Fruit fly (Drosophila melanogaster) whole organism, embryonic: ENCODE results near the gene CaMKII.

Source experiments
- C15 ChIP-seq: fragments of 200-800 bp; sonication (Bioruptor generic); IDR thresholded peaks from 3 replicates; pipeline ENCODE4 v1.3.6; 2022; ENCODE audit warnings: missing biosample characterization, missing genetic modification characterization
- CG10267 ChIP-seq: fragments of 200-800 bp; sonication (Bioruptor generic); optimal IDR thresholded peaks from 2 replicates; lab custom pipeline; 2018; ENCODE audit warnings: missing biosample characterization, mild to moderate bottlenecking, missing genetic modification characterization, moderate library complexity
- CG10979 ChIP-seq: fragments of 200-800 bp; sonication (Bioruptor generic); optimal IDR thresholded peaks from 2 replicates; lab custom pipeline; 2018; ENCODE audit warnings: missing biosample characterization, mild to moderate bottlenecking, missing genetic modification characterization, moderate library complexity
- CG12659 ChIP-seq: fragments of 200-800 bp; sonication (Bioruptor generic); optimal IDR thresholded peaks from 3 replicates; lab custom pipeline; 2017; ENCODE audit warnings: mild to moderate bottlenecking, missing biosample characterization, missing genetic modification reagents, missing genetic modification characterization
- CG13123 ChIP-seq: fragments of 200-800 bp; sonication (Bioruptor generic); optimal IDR thresholded peaks from 2 replicates; lab custom pipeline; 2016; ENCODE audit warnings: missing biosample characterization, missing genetic modification characterization
- CG14710 ChIP-seq: fragments of 200-800 bp; sonication (Bioruptor generic); optimal IDR thresholded peaks from 3 replicates; lab custom pipeline; 2019; ENCODE audit warnings: missing biosample characterization, mild to moderate bottlenecking, missing genetic modification characterization, moderate library complexity
- CG14965 ChIP-seq: fragments of 200-800 bp; sonication (Bioruptor generic); optimal IDR thresholded peaks from 2 replicates; lab custom pipeline; 2016; ENCODE audit warnings: missing biosample characterization, missing genetic modification characterization, borderline replicate concordance
- CG17361 ChIP-seq: fragments of 200-800 bp; sonication (Bioruptor generic); IDR thresholded peaks from 3 replicates; pipeline ENCODE4 v1.3.6; 2022; ENCODE audit warnings: missing biosample characterization, missing genetic modification characterization
- CG2129 ChIP-seq: fragments of 200-800 bp; sonication (Bioruptor generic); IDR thresholded peaks from 2 replicates; pipeline ENCODE4 v1.3.6; 2022; ENCODE audit warnings: missing biosample characterization, missing genetic modification characterization; ENCODE audit not compliant: partially characterized antibody
- CG2199 ChIP-seq: fragments of 200-800 bp; sonication (Bioruptor generic); IDR thresholded peaks from 3 replicates; pipeline ENCODE4 v1.3.6; 2022; ENCODE audit warnings: missing biosample characterization, missing genetic modification characterization
- CG30020 ChIP-seq: fragments of 200-800 bp; optimal IDR thresholded peaks from 2 replicates; lab custom pipeline; 2019; ENCODE audit warnings: missing biosample characterization, mild to moderate bottlenecking, missing genetic modification characterization, moderate library complexity
- CG3995 ChIP-seq: fragments of 200-800 bp; sonication (Bioruptor generic); optimal IDR thresholded peaks from 3 replicates; lab custom pipeline; 2016; ENCODE audit warnings: missing biosample characterization, missing genetic modification characterization
- CG6791 ChIP-seq: fragments of 200-800 bp; sonication (Bioruptor generic); IDR thresholded peaks from 3 replicates; pipeline ENCODE4 v1.3.6; 2022; ENCODE audit warnings: missing biosample characterization, missing genetic modification characterization; ENCODE audit not compliant: partially characterized antibody
- CG7963 ChIP-seq: fragments of 200-800 bp; sonication (Bioruptor generic); IDR thresholded peaks from 3 replicates; pipeline ENCODE4 v1.3.6; 2022; ENCODE audit warnings: missing biosample characterization, missing genetic modification characterization; ENCODE audit not compliant: partially characterized antibody
- CkIIα-i1 ChIP-seq: fragments of 200-800 bp; sonication (Bioruptor generic); IDR thresholded peaks from 2 replicates; pipeline ENCODE4 v1.3.6; 2022; ENCODE audit warnings: missing biosample characterization, missing genetic modification characterization
- Deaf1 ChIP-seq: fragments of 200-800 bp; optimal IDR thresholded peaks from 3 replicates; lab custom pipeline; 2019; ENCODE audit warnings: missing biosample characterization, mild to moderate bottlenecking, missing genetic modification characterization, moderate library complexity
- Dref ChIP-seq: fragments of 200-800 bp; sonication (Bioruptor generic); IDR thresholded peaks from 2 replicates; pipeline ENCODE4 v1.3.6; 2022; ENCODE audit warnings: missing biosample characterization, missing genetic modification characterization
- Jarid2 ChIP-seq: fragments of 200-800 bp; sonication (Bioruptor generic); optimal IDR thresholded peaks from 3 replicates; lab custom pipeline; 2017; ENCODE audit warnings: mild to moderate bottlenecking, missing biosample characterization, missing genetic modification reagents, missing genetic modification characterization
- Lhr ChIP-seq: fragments of 200-800 bp; sonication (Bioruptor generic); optimal IDR thresholded peaks from 3 replicates; lab custom pipeline; 2017; ENCODE audit warnings: mild to moderate bottlenecking, missing biosample characterization, missing genetic modification reagents, missing genetic modification characterization
- Myb ChIP-seq: fragments of 200-800 bp; sonication (Bioruptor generic); optimal IDR thresholded peaks from 2 replicates; lab custom pipeline; 2016; ENCODE audit warnings: missing biosample characterization, missing genetic modification characterization
- Neu2 ChIP-seq: fragments of 200-800 bp; sonication (Bioruptor generic); optimal IDR thresholded peaks from 3 replicates; lab custom pipeline; 2016; ENCODE audit warnings: missing biosample characterization, missing genetic modification characterization, borderline replicate concordance
- Nf-YA ChIP-seq: fragments of 200-800 bp; sonication (Bioruptor generic); IDR thresholded peaks from 2 replicates; pipeline ENCODE4 v1.3.6; 2022; ENCODE audit warnings: missing biosample characterization, missing genetic modification characterization
- Nf-YB ChIP-seq: fragments of 200-800 bp; sonication (Bioruptor generic); optimal IDR thresholded peaks from 3 replicates; lab custom pipeline; 2019; ENCODE audit warnings: missing biosample characterization, mild to moderate bottlenecking, missing genetic modification characterization, moderate library complexity
- Nf-YC ChIP-seq: fragments of 200-800 bp; optimal IDR thresholded peaks from 3 replicates; lab custom pipeline; 2019; ENCODE audit warnings: missing biosample characterization, mild to moderate bottlenecking, missing genetic modification characterization, moderate library complexity
- Sry-δ ChIP-seq: fragments of 200-800 bp; sonication (Bioruptor generic); optimal IDR thresholded peaks from 2 replicates; lab custom pipeline; 2016; ENCODE audit warnings: missing biosample characterization, missing genetic modification characterization
- ara ChIP-seq: fragments of 200-800 bp; sonication (Bioruptor generic); IDR thresholded peaks from 2 replicates; pipeline ENCODE4 v1.3.6; 2022; ENCODE audit warnings: missing biosample characterization, missing genetic modification characterization
- ato ChIP-seq: fragments of 200-800 bp; sonication (Bioruptor generic); IDR thresholded peaks from 2 replicates; pipeline ENCODE4 v1.3.6; 2022; ENCODE audit warnings: missing biosample characterization, missing genetic modification characterization; ENCODE audit not compliant: partially characterized antibody
- bbx ChIP-seq: fragments of 200-800 bp; sonication (Bioruptor generic); IDR thresholded peaks from 2 replicates; pipeline ENCODE4 v1.3.6; 2022; ENCODE audit warnings: missing biosample characterization, missing genetic modification characterization; ENCODE audit not compliant: partially characterized antibody
- bigmax ChIP-seq: fragments of 200-800 bp; sonication (Bioruptor generic); optimal IDR thresholded peaks from 2 replicates; lab custom pipeline; 2018; ENCODE audit warnings: missing biosample characterization, mild to moderate bottlenecking, missing genetic modification characterization
- crp ChIP-seq, 2 experiments: fragments of 200-800 bp; sonication (Bioruptor generic); optimal IDR thresholded peaks; 2 replicates in 1 of 2; 3 replicates in 1 of 2; lab custom pipeline; 2017; ENCODE audit warnings: missing biosample characterization in 2 of 2, missing genetic modification characterization in 2 of 2, mild to moderate bottlenecking in 1 of 2, moderate library complexity in 1 of 2
- ftz-f1 ChIP-seq: fragments of 200-800 bp; sonication (Bioruptor generic); optimal IDR thresholded peaks from 2 replicates; lab custom pipeline; 2016; ENCODE audit warnings: missing biosample characterization, missing genetic modification characterization
- gro ChIP-seq: fragments of 200-800 bp; sonication (Bioruptor generic); optimal IDR thresholded peaks from 2 replicates; lab custom pipeline; 2016; ENCODE audit warnings: missing biosample characterization, missing genetic modification characterization
- gt ChIP-seq: fragments of 200-800 bp; sonication (Bioruptor generic); IDR thresholded peaks from 2 replicates; pipeline ENCODE4 v1.3.6; 2022; ENCODE audit warnings: missing biosample characterization, missing genetic modification characterization
- hb ChIP-seq: fragments of 200-800 bp; sonication (Bioruptor generic); IDR thresholded peaks from 3 replicates; pipeline ENCODE4 v1.3.6; 2022; ENCODE audit warnings: missing biosample characterization, missing genetic modification characterization; ENCODE audit not compliant: partially characterized antibody
- insv ChIP-seq, 2 experiments: fragments of 200-800 bp; sonication (Bioruptor generic); optimal IDR thresholded peaks; 3 replicates each; lab custom pipeline; 2016 to 2018; ENCODE audit warnings: missing biosample characterization in 2 of 2, missing genetic modification characterization in 2 of 2
- nerfin-1 ChIP-seq: fragments of 200-800 bp; sonication (Bioruptor generic); optimal IDR thresholded peaks from 3 replicates; lab custom pipeline; 2019; ENCODE audit warnings: missing biosample characterization, mild to moderate bottlenecking, missing genetic modification characterization, moderate library complexity
- nerfin-2 ChIP-seq: fragments of 200-800 bp; sonication (Bioruptor generic); IDR thresholded peaks from 2 replicates; pipeline ENCODE4 v1.3.6; 2022; ENCODE audit warnings: missing biosample characterization, missing genetic modification characterization; ENCODE audit not compliant: partially characterized antibody
- p53 ChIP-seq: fragments of 200-800 bp; sonication (Bioruptor generic); optimal IDR thresholded peaks from 2 replicates; lab custom pipeline; 2016; ENCODE audit warnings: missing biosample characterization, missing genetic modification characterization
- phol ChIP-seq: fragments of 200-800 bp; sonication (Bioruptor generic); optimal IDR thresholded peaks from 3 replicates; lab custom pipeline; 2018; ENCODE audit warnings: missing biosample characterization, mild to moderate bottlenecking, missing genetic modification characterization, moderate library complexity
- pros ChIP-seq: fragments of 200-800 bp; sonication (Bioruptor generic); optimal IDR thresholded peaks from 3 replicates; lab custom pipeline; 2019; ENCODE audit warnings: missing biosample characterization, mild to moderate bottlenecking, missing genetic modification characterization, moderate library complexity
- pzg ChIP-seq: fragments of 200-800 bp; sonication (Bioruptor generic); optimal IDR thresholded peaks from 3 replicates; lab custom pipeline; 2018; ENCODE audit warnings: missing biosample characterization, mild to moderate bottlenecking, missing genetic modification characterization, moderate library complexity
- sens ChIP-seq: fragments of 200-800 bp; sonication (Bioruptor generic); peaks from one replicate; lab custom pipeline; 2016; ENCODE audit warnings: missing biosample characterization, missing genetic modification characterization
- sqz ChIP-seq: fragments of 200-800 bp; sonication (Bioruptor generic); optimal IDR thresholded peaks from 3 replicates; lab custom pipeline; 2018; ENCODE audit warnings: missing biosample characterization, mild to moderate bottlenecking, missing genetic modification characterization
- stwl ChIP-seq: fragments of 200-800 bp; sonication (Bioruptor generic); optimal IDR thresholded peaks from 3 replicates; lab custom pipeline; 2018; ENCODE audit warnings: missing biosample characterization, mild to moderate bottlenecking, missing genetic modification characterization, moderate library complexity
- unc-4 ChIP-seq: fragments of 200-800 bp; sonication (Bioruptor generic); IDR thresholded peaks from 2 replicates; pipeline ENCODE4 v1.3.6; 2022; ENCODE audit warnings: missing biosample characterization, missing genetic modification characterization; ENCODE audit not compliant: partially characterized antibody
- z ChIP-seq: fragments of 200-800 bp; sonication (Bioruptor generic); IDR thresholded peaks from 3 replicates; pipeline ENCODE4 v1.3.6; 2022; ENCODE audit warnings: missing biosample characterization, missing genetic modification characterization

The CaMKII gene

DNA sequence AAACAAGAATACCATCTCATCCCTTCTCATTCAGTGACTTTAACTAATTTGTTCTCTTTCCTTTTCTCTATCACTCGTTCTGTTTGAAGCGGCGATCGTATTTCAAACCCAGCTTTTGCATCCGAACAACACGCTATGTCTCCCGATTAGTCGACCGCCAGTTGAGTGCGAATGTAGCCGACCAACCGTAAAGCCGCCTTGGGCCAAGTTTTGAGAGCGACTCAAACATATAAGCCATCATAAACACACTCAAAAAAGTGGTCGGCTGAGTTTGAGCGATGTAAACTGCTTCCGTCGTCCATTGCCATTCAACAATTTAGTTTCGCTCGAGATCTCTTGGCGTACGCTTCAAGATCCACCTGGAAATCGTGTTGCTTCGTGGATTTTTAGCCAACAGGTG, 35.0 kb upstream of the CaMKII start, which contains the start of gene sv:
Gene sv (plus strand): TSS at position 319 of the 400 bp plus-strand sequence.
- TF ChIP-seq crp (GFP tag; optimal IDR thresholded peaks at IDR 0.05; lab: Kevin White, UChicago) (no peak), z (GFP tag; lab: Robert Waterston, UW) (peak; percentile 97), Nf-YC (tag; lab: Kevin White, UChicago) (peak; percentile 93), C15 (GFP tag; lab: Robert Waterston, UW) (no peak), Nf-YA (GFP tag; lab: Robert Waterston, UW) (peak; percentile 7; the same call in 1 of the 2 replicates), Nf-YB (peak; percentile 95), Jarid2 (GFP tag; lab: Kevin White, UChicago) (peak; percentile 64), bbx (GFP tag; lab: Robert Waterston, UW) (0 out of 2 replicates have a peak, but pooled peaks have one; percentile 44), Deaf1 (peak; percentile 73), CG2199 (GFP tag; lab: Robert Waterston, UW) (peak; percentile 28; the same call in 1 of the 3 replicates), CG6791 (GFP tag; lab: Robert Waterston, UW) (no peak), pros (GFP tag; lab: Kevin White, UChicago) (peak; percentile 63), gt (no peak), bigmax (no peak)
- TF ChIP-seq, all 482 proteins: peak for 9

DNA sequence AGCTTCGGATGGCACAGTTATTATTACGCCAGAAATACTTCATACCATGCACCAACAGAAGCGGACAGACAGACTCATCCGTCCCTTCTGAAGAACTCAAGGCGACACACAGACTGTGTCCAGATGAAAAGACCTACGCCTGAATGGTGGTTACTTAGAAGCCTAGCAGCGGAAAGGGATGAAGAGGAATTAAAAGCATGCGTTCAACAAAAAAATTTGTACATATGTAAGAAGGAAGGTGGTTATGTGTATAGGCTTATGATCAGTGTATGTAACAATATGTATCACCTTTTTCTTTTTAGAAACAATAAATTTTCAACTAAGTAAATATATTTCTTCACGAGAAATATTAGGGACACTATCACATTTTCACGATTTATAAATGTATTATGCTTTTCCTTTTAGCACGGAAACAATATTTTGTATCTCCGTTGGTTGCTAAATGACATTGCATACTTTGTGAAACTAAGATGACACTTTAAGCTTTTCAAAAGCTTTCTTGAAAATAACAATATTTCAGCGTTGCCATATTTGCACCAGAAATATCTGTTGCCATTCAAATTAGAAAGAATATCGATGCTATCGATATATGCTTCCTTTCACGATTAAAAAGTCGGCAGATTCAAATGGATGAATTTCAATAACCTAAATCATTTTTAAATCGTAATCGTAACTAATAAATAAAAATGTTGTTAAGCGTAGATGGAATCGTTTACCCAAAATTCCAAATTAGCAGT, 31.0 kb upstream of the CaMKII start, which contains the start of gene Actbeta:
Gene Actbeta (minus strand): TSS at position 471 of the 737 bp plus-strand sequence.
- TF ChIP-seq bbx (GFP tag; lab: Robert Waterston, UW) (peak; percentile 94), CG10979 (no peak), CG13123 (no peak), pzg (GFP tag; lab: Kevin White, UChicago) (peak; percentile 81), stwl (peak; percentile 91), p53 (GFP tag; lab: Kevin White, UChicago) (no peak), CG7963 (GFP tag; lab: Robert Waterston, UW) (peak; percentile 89), CG17361 (GFP tag; lab: Robert Waterston, UW) (0 out of 3 replicates have a peak, but pooled peaks have one; percentile 20), unc-4 (GFP tag; lab: Robert Waterston, UW) (peak; percentile 93), CkIIα-i1 (GFP tag; lab: Robert Waterston, UW) (no peak), hb (peak; percentile 76; the same call in 2 of the 3 replicates), CG30020 (tag; lab: Kevin White, UChicago) (peak; percentile 70), nerfin-1 (tag; lab: Kevin White, UChicago) (no peak), nerfin-2 (GFP tag; lab: Robert Waterston, UW) (peak; percentile 80), Dref (GFP tag; lab: Robert Waterston, UW) (peak; percentile 87), Myb (peak; percentile 97), CG2129 (GFP tag; lab: Robert Waterston, UW) (peak; percentile 44; the same call in 1 of the 2 replicates), ato (GFP tag; lab: Robert Waterston, UW) (peak; percentile 88), ftz-f1 (GFP tag; lab: Kevin White, UChicago) (no peak), phol (tag; lab: Kevin White, UChicago) (peak; percentile 29), CG10267 (tag; lab: Kevin White, UChicago) (peak; percentile 16), CG12659 (GFP tag; lab: Kevin White, UChicago) (peak; percentile 43), sqz (GFP tag; lab: Kevin White, UChicago) (peak; percentile 50), Sry-δ (GFP tag; lab: Kevin White, UChicago) (peak; percentile 75), Lhr (GFP tag; lab: Kevin White, UChicago) (peak; percentile 97), CG14965 (GFP tag; lab: Kevin White, UChicago) (no peak), CG3995 (GFP tag; lab: Kevin White, UChicago) (peak; percentile 59), ara (GFP tag; lab: Robert Waterston, UW) (no peak), CG14710 (tag; lab: Kevin White, UChicago) (peak; percentile 7), gro (GFP tag; lab: Kevin White, UChicago) (peak; percentile 24), sens (GFP tag; lab: Kevin White, UChicago) (peak; percentile 36), Neu2 (peak; percentile 48), insv (GFP tag; optimal IDR thresholded peaks at IDR 0.05; lab: Kevin White, UChicago) (peak in 1 of 2 experiments; percentile 79)
